Worm (Caenorhabditis elegans) whole organism, midembryonic: ENCODE data around the gene let-711.

ENCODE experiments used
- cog-1 ChIP-seq: sonication (generic microtip); optimal IDR thresholded peaks from 2 replicates; lab custom pipeline; 2016; ENCODE audit warnings: missing genetic modification characterization, missing compliant biosample characterization
- ztf-23 ChIP-seq: fragments of 200-800 bp; sonication (Bioruptor generic); IDR thresholded peaks from 2 replicates; pipeline ENCODE4 v1.3.6; 2022; ENCODE audit warnings: missing genetic modification reagents, missing genetic modification characterization, missing compliant biosample characterization

DNA sequence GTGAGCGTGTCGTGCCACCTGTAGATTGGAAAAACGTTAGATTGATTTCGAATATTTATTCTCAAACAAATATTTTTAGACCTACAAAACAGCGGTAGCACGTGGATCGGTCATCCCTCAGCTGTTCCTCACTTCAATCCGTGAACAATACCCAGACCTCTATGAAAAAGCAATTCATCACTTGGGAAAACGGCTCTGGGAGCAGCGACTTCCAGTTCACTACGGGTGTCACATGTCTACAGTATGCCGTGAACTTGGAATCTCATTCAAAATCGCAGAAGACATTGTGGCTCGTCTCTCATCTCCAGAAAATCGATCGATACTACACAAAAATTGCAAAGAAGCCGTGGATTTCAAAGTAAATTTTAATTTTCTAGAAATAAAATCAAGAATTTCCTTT is 42.0 kb upstream of the let-711 start:
- TF ChIP-seq ztf-23 (GFP tag; lab: Robert Waterston, UW) (no peak), cog-1 (tag; lab: Kevin White, UChicago) (no peak)
